Worm (Caenorhabditis elegans) whole organism, late embryonic: ENCODE measurements around the gene lsy-2.

ENCODE experiments used
- C08G9.2 ChIP-seq: sonication (generic microtip); optimal IDR thresholded peaks from 2 replicates; lab custom pipeline; 2016; ENCODE audit warnings: mild to moderate bottlenecking, missing genetic modification characterization, moderate library complexity, missing compliant biosample characterization
- K09A11.1 ChIP-seq: sonication (generic microtip); optimal IDR thresholded peaks from 2 replicates; lab custom pipeline; 2017; ENCODE audit warnings: antibody characterized with exemption, mild to moderate bottlenecking, missing genetic modification characterization, missing compliant biosample characterization; ENCODE audit not compliant: insufficient read depth
- Y22D7AL.16 ChIP-seq: sonication (generic microtip); optimal IDR thresholded peaks from 2 replicates; lab custom pipeline; 2016; ENCODE audit warnings: missing genetic modification characterization, missing compliant biosample characterization
- ahr-1 ChIP-seq: sonication (generic microtip); optimal IDR thresholded peaks from 2 replicates; lab custom pipeline; 2016; ENCODE audit warnings: missing genetic modification characterization, missing compliant biosample characterization
- ama-1 ChIP-seq: fragments of 150-350 bp; optimal IDR thresholded peaks from 2 replicates; lab custom pipeline; 2014
- ceh-18 ChIP-seq: sonication (generic microtip); optimal IDR thresholded peaks from 2 replicates; lab custom pipeline; 2016; ENCODE audit warnings: missing genetic modification characterization, missing compliant biosample characterization
- ceh-30 ChIP-seq: fragments of 150-350 bp; optimal IDR thresholded peaks from 2 replicates; lab custom pipeline; 2014; ENCODE audit warnings: missing biosample characterization, missing genetic modification characterization
- ceh-31 ChIP-seq: sonication (generic microtip); optimal IDR thresholded peaks from 2 replicates; lab custom pipeline; 2016; ENCODE audit warnings: missing genetic modification characterization, missing compliant biosample characterization
- ceh-48 ChIP-seq: sonication (generic microtip); optimal IDR thresholded peaks from 2 replicates; lab custom pipeline; 2016; ENCODE audit warnings: missing genetic modification characterization, inconsistent platforms, missing compliant biosample characterization
- ceh-6 ChIP-seq: fragments of 200-800 bp; sonication (Bioruptor generic); optimal IDR thresholded peaks from 2 replicates; lab custom pipeline; 2018; ENCODE audit warnings: mild to moderate bottlenecking, missing genetic modification characterization, missing compliant biosample characterization
- ceh-9 ChIP-seq: sonication (generic microtip); optimal IDR thresholded peaks from 2 replicates; lab custom pipeline; 2016; ENCODE audit warnings: mild to moderate bottlenecking, missing genetic modification characterization, inconsistent platforms, missing compliant biosample characterization
- dmd-4 ChIP-seq: sonication (generic microtip); optimal IDR thresholded peaks from 2 replicates; lab custom pipeline; 2016; ENCODE audit warnings: borderline replicate concordance, missing genetic modification characterization, missing compliant biosample characterization
- dve-1 ChIP-seq: sonication (generic microtip); optimal IDR thresholded peaks from 2 replicates; lab custom pipeline; 2017; ENCODE audit warnings: antibody characterized with exemption, mild to moderate bottlenecking, missing genetic modification characterization, missing compliant biosample characterization
- elt-2 ChIP-seq: sonication (generic microtip); optimal IDR thresholded peaks from 2 replicates; lab custom pipeline; 2016; ENCODE audit warnings: missing genetic modification reagents, missing genetic modification characterization, missing compliant biosample characterization
- fax-1 ChIP-seq: sonication (generic microtip); optimal IDR thresholded peaks from 2 replicates; lab custom pipeline; 2016; ENCODE audit warnings: missing genotype, missing genetic modification characterization, missing compliant biosample characterization
- fkh-10 ChIP-seq: fragments of 150-350 bp; optimal IDR thresholded peaks from 2 replicates; lab custom pipeline; 2014; ENCODE audit warnings: missing biosample characterization, missing genetic modification reagents, missing genetic modification characterization
- hlh-30 ChIP-seq: sonication (generic microtip); optimal IDR thresholded peaks from 2 replicates; lab custom pipeline; 2017; ENCODE audit warnings: antibody characterized with exemption, missing genetic modification characterization, missing compliant biosample characterization; ENCODE audit not compliant: insufficient read depth
- hlh-6 ChIP-seq: sonication (generic microtip); optimal IDR thresholded peaks from 2 replicates; lab custom pipeline; 2016; ENCODE audit warnings: missing genotype, missing genetic modification characterization, missing compliant biosample characterization
- hlh-8 ChIP-seq: sonication (generic microtip); optimal IDR thresholded peaks from 2 replicates; lab custom pipeline; 2016; ENCODE audit warnings: missing genotype, missing genetic modification characterization, missing compliant biosample characterization
- madf-2 ChIP-seq: sonication (generic microtip); optimal IDR thresholded peaks from 2 replicates; lab custom pipeline; 2017; ENCODE audit warnings: missing genetic modification characterization, missing compliant biosample characterization
- mec-3 ChIP-seq: sonication (generic microtip); optimal IDR thresholded peaks from 2 replicates; lab custom pipeline; 2016; ENCODE audit warnings: borderline replicate concordance, missing genetic modification characterization, missing compliant biosample characterization
- nfya-1 ChIP-seq: sonication (generic microtip); optimal IDR thresholded peaks from 2 replicates; lab custom pipeline; 2017; ENCODE audit warnings: missing genetic modification characterization, mild to moderate bottlenecking, missing compliant biosample characterization, antibody characterized with exemption, moderate library complexity
- nhr-11 ChIP-seq: fragments of 150-350 bp; optimal IDR thresholded peaks from 2 replicates; lab custom pipeline; 2014; ENCODE audit warnings: missing biosample characterization, missing genetic modification characterization
- pag-3 ChIP-seq: sonication (generic microtip); optimal IDR thresholded peaks from 2 replicates; lab custom pipeline; 2016; ENCODE audit warnings: missing compliant biosample characterization, missing genetic modification characterization, borderline replicate concordance
- pat-9 ChIP-seq: fragments of 200-800 bp; sonication (Bioruptor generic); optimal IDR thresholded peaks from 2 replicates; lab custom pipeline; 2018; ENCODE audit warnings: mild to moderate bottlenecking, missing genetic modification characterization, moderate library complexity, missing compliant biosample characterization
- pax-1 ChIP-seq: fragments of 150-350 bp; optimal IDR thresholded peaks from 2 replicates; lab custom pipeline; 2014; ENCODE audit warnings: missing biosample characterization, missing genetic modification characterization
- pha-2 ChIP-seq: sonication (generic microtip); optimal IDR thresholded peaks from 2 replicates; lab custom pipeline; 2017; ENCODE audit warnings: mild to moderate bottlenecking, missing genetic modification characterization, missing compliant biosample characterization
- pha-4 ChIP-seq: fragments of 150-350 bp; optimal IDR thresholded peaks from 2 replicates; lab custom pipeline; 2018; ENCODE audit warnings: missing biosample characterization, missing genetic modification reagents, missing genetic modification characterization
- rnt-1 ChIP-seq: sonication (generic microtip); optimal IDR thresholded peaks from 2 replicates; lab custom pipeline; 2016; ENCODE audit warnings: missing genetic modification characterization, missing compliant biosample characterization
- sdc-2 ChIP-seq: sonication (generic microtip); optimal IDR thresholded peaks from 2 replicates; lab custom pipeline; 2016; ENCODE audit warnings: missing genotype, missing genetic modification characterization, missing compliant biosample characterization
- sox-2 ChIP-seq: fragments of 200-800 bp; sonication (Bioruptor generic); IDR thresholded peaks from 2 replicates; pipeline ENCODE4 v1.3.6; 2022; ENCODE audit warnings: missing genetic modification reagents, missing genetic modification characterization, missing compliant biosample characterization
- sox-4 ChIP-seq: sonication (generic microtip); optimal IDR thresholded peaks from 2 replicates; lab custom pipeline; 2017; ENCODE audit warnings: mild to moderate bottlenecking, missing genetic modification characterization, inconsistent platforms, missing compliant biosample characterization
- syd-9 ChIP-seq: sonication (generic microtip); optimal IDR thresholded peaks from 2 replicates; lab custom pipeline; 2016; ENCODE audit warnings: mild to moderate bottlenecking, missing genetic modification characterization, moderate library complexity, missing compliant biosample characterization
- tbx-2 ChIP-seq: sonication (generic microtip); optimal IDR thresholded peaks from 2 replicates; lab custom pipeline; 2016; ENCODE audit warnings: missing genetic modification characterization, missing compliant biosample characterization
- tbx-7 ChIP-seq: sonication (generic microtip); optimal IDR thresholded peaks from 2 replicates; lab custom pipeline; 2016; ENCODE audit warnings: missing genotype, missing genetic modification characterization, missing compliant biosample characterization
- unc-3 ChIP-seq, 2 experiments: fragments of 200-800 bp in 1 of 2; sonication (Bioruptor generic) in 1 of 2; sonication (generic microtip) in 1 of 2; conservative IDR thresholded peaks in 1 of 2; optimal IDR thresholded peaks in 1 of 2; 2 replicates each; pipeline versions ENCODE4 v1.3.6 to Lab custom; 2016 to 2022; ENCODE audit warnings: missing compliant biosample characterization in 2 of 2, missing genetic modification characterization in 2 of 2, missing genetic modification reagents in 1 of 2
- unc-42 ChIP-seq: sonication (generic microtip); optimal IDR thresholded peaks from 2 replicates; lab custom pipeline; 2016; ENCODE audit warnings: missing genotype, missing genetic modification characterization, missing compliant biosample characterization
- unc-55 ChIP-seq: sonication (generic microtip); optimal IDR thresholded peaks from 2 replicates; lab custom pipeline; 2017; ENCODE audit warnings: missing biosample characterization, missing genetic modification reagents, missing genetic modification characterization
- ztf-16 ChIP-seq: sonication (generic microtip); optimal IDR thresholded peaks from 2 replicates; lab custom pipeline; 2017; ENCODE audit warnings: missing genetic modification characterization, missing compliant biosample characterization

Gene lsy-2

ce11 chrX:2084988-2085387 is 4.5 kb upstream of the lsy-2 start, which contains the start of gene F49H12.2:
Gene F49H12.2, plus strand, starts transcription at chrX:2085288.
- TF ChIP-seq hlh-6 (tag; lab: Kevin White, UChicago), result no peak
- no peak for TF ChIP-seq ceh-31
- no peak for TF ChIP-seq pha-2 (tag; lab: Kevin White, UChicago)
- TF ChIP-seq rnt-1 (tag; lab: Kevin White, UChicago), result no peak
- no peak for TF ChIP-seq sox-2 (GFP tag; lab: Robert Waterston, UW)
- no peak for TF ChIP-seq fkh-10 (GFP tag; lab: Kevin White, UChicago)
- no peak for TF ChIP-seq pat-9
- TF ChIP-seq madf-2 (tag; lab: Kevin White, UChicago), result no peak
- TF ChIP-seq sox-4, result no peak
- TF ChIP-seq pag-3 (tag; lab: Kevin White, UChicago), result no peak
- TF ChIP-seq hlh-8 (tag; lab: Kevin White, UChicago), result no peak
- TF ChIP-seq syd-9 (tag; lab: Kevin White, UChicago), result no peak
- TF ChIP-seq unc-42, result no peak
- TF ChIP-seq ceh-9, result no peak
- TF ChIP-seq nfya-1, result no peak
- TF ChIP-seq ceh-48 (tag; lab: Kevin White, UChicago), result no peak
- TF ChIP-seq Y22D7AL.16 (tag; lab: Kevin White, UChicago), result no peak
- no peak for TF ChIP-seq sdc-2 (tag; lab: Kevin White, UChicago)
- TF ChIP-seq pha-4 (tag; lab: Kevin White, UChicago), result no peak

ce11 chrX:2085494-2085893 is 4.0 kb upstream of the lsy-2 start:
- no peak for TF ChIP-seq dve-1
- TF ChIP-seq ceh-6 (GFP tag; lab: Kevin White, UChicago), result no peak
- no peak for TF ChIP-seq ceh-18 (tag; lab: Kevin White, UChicago)
- no peak for TF ChIP-seq pax-1 (tag; lab: Kevin White, UChicago)
- no peak for TF ChIP-seq ztf-16 (tag; lab: Kevin White, UChicago)
- TF ChIP-seq tbx-7, result no peak
- no peak for TF ChIP-seq nfya-1
- TF ChIP-seq Y22D7AL.16 (tag; lab: Kevin White, UChicago), result no peak

DNA sequence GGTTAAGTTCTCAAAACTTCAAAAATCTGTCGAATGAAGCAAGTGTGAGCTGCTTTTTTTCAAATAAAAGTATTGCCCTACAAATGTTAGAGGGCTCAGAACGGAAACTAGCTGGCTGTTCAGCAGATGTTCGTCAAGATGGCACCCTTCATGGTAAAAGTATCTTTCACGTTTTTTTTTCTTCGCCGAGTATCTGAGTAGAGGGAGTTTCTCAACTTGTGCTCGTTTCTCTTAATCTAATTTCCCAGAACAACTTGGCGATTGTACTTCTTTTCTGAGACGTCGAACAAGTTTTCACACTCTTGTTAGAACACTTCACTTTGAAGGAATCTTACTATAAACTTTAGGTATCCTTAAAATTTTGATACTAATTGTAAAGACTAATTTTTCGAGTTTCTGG is 1.8 kb upstream of the lsy-2 start:
- TF ChIP-seq fax-1 (tag; lab: Kevin White, UChicago) (no peak), unc-42 (peak; percentile 24)

ce11 chrX:2090493-2090892 is 989 bp downstream of the lsy-2 start:
- peak; percentile 54 for TF ChIP-seq hlh-30 (tag; lab: Kevin White, UChicago)
- no peak for TF ChIP-seq hlh-8 (tag; lab: Kevin White, UChicago)
- TF ChIP-seq elt-2, result peak; percentile 54
- peak; percentile 51 for TF ChIP-seq nfya-1
- TF ChIP-seq, all 69 proteins: peak for 3

DNA sequence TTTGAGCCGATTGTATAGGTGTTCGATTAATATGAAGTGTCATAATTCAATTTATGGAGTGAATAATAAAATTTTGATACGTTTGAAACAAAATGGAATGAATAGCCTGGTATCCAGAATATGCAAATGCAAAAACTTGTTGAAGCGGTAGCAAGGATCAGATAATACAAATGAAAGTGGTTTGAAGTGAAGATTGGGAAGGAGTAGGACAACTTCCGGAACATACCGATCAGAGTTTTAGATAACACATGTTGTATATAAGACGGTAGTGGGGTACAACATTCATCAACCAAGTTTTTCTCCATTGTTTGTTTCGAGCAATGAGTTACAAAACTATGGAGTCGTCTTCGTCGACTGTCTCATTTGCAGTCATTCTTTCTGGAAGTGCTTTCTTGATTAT is 3.7 kb downstream of the lsy-2 start, which contains the start of gene col-164:
Gene col-164, plus strand, starts transcription at position 301 of the 400 bp plus-strand sequence.
- TF ChIP-seq unc-3 (GFP tag; conservative IDR thresholded peaks at IDR 0.05; lab: Robert Waterston, UW) (no peak), unc-3 (tag; optimal IDR thresholded peaks at IDR 0.05; lab: Kevin White, UChicago) (no peak), ceh-31 (no peak), tbx-2 (tag; lab: Kevin White, UChicago) (no peak), syd-9 (tag; lab: Kevin White, UChicago) (no peak), ama-1 (lab: Kevin White, UChicago) (no peak), dmd-4 (tag; lab: Kevin White, UChicago) (no peak), hlh-8 (tag; lab: Kevin White, UChicago) (no peak), hlh-6 (tag; lab: Kevin White, UChicago) (no peak), ahr-1 (tag; lab: Kevin White, UChicago) (no peak), ceh-30 (tag; lab: Kevin White, UChicago) (no peak), sox-4 (no peak), K09A11.1 (tag; lab: Kevin White, UChicago) (no peak), fax-1 (tag; lab: Kevin White, UChicago) (no peak), unc-42 (no peak), nhr-11 (tag; lab: Kevin White, UChicago) (no peak), unc-55 (GFP tag; lab: Kevin White, UChicago) (no peak), mec-3 (tag; lab: Kevin White, UChicago) (no peak), pat-9 (no peak), C08G9.2 (tag; lab: Kevin White, UChicago) (no peak)
- TF ChIP-seq, all 69 proteins: peak for 0
